Fruit fly (Drosophila melanogaster): ENCODE data around the gene spen.

dm6 chr2L:114429-114828 lies 44.4 kb upstream of the spen start, which contains the start of gene ND-15:
- TF ChIP-seq CG1647 (GFP tag; optimal IDR thresholded peaks at IDR 0.05) (no peak), pnt (GFP tag; optimal IDR thresholded peaks at IDR 0.05) (no peak), PHDP (tag; optimal IDR thresholded peaks at IDR 0.05) (no peak)
